Fruit fly (Drosophila melanogaster): ENCODE data around the gene CG32376.

The CG32376 gene

DNA sequence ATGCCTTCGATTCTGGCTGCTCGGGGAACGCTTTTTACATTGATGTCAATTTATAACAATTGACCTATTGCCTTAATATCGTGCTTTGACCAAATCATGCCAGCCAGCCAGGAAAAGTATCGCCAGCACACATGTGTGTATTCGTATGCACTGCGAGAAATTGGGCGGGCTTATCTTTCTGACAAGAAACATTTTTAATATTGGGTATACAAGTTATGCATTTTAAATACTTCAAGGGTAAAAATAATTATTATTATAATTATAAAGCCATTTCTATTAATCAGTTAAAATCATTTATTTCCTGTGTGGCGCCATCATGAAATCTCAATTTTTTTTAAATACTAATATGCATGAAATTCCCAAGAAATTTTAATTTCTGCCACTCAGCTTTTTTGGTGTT lies 20.4 kb downstream of the CG32376 start (continued):
- TF ChIP-seq sens (GFP tag) = peak; percentile 39
- TF ChIP-seq Hr39 (optimal IDR thresholded peaks at IDR 0.05) = no peak
- TF ChIP-seq cato (GFP tag; optimal IDR thresholded peaks at IDR 0.05; ENCODE audit: borderline replicate concordance) = no peak
- TF ChIP-seq cad (GFP tag; optimal IDR thresholded peaks at IDR 0.05) = no peak
- no peak for TF ChIP-seq CG7987 (GFP tag; optimal IDR thresholded peaks at IDR 0.05)
- peak; percentile 11 for TF ChIP-seq Spps (tag; optimal IDR thresholded peaks at IDR 0.05)
- peak; percentile 23 for TF ChIP-seq Xbp1 (GFP tag; optimal IDR thresholded peaks at IDR 0.05)
- 0 out of 2 replicates have a peak, but pooled peaks have one; percentile 21 for TF ChIP-seq esg (GFP tag; conservative IDR thresholded peaks at IDR 0.05)
- TF ChIP-seq CG15269 (tag; optimal IDR thresholded peaks at IDR 0.05) = no peak
- TF ChIP-seq ssp (GFP tag; IDR thresholded peaks at IDR 0.05) = no peak
- TF ChIP-seq Antp (GFP tag; optimal IDR thresholded peaks at IDR 0.05) = no peak
- no peak for TF ChIP-seq Lpt (GFP tag; optimal IDR thresholded peaks at IDR 0.05)
- TF ChIP-seq CG15696 (tag; optimal IDR thresholded peaks at IDR 0.05) = no peak
- TF ChIP-seq toy (GFP tag; IDR thresholded peaks at IDR 0.05) = no peak
- no peak for TF ChIP-seq Nf-YB (GFP tag; optimal IDR thresholded peaks at IDR 0.05)
- TF ChIP-seq CG6689 (GFP tag; IDR thresholded peaks at IDR 0.05) = peak; percentile 51
- no peak for TF ChIP-seq bigmax (GFP tag; optimal IDR thresholded peaks at IDR 0.05)
- TF ChIP-seq CG2712 (tag; optimal IDR thresholded peaks at IDR 0.05) = peak; percentile 39
- no peak for TF ChIP-seq Atf-2 (GFP tag; optimal IDR thresholded peaks at IDR 0.05)
- TF ChIP-seq CG18764 (GFP tag; optimal IDR thresholded peaks at IDR 0.05) = no peak
- no peak for TF ChIP-seq CG11093 (GFP tag; IDR thresholded peaks at IDR 0.05)
- TF ChIP-seq CG18262 (tag; optimal IDR thresholded peaks at IDR 0.05) = peak; percentile 32
- peak; percentile 38 for TF ChIP-seq D19A (tag; optimal IDR thresholded peaks at IDR 0.05)
- TF ChIP-seq CTCF (GFP tag; optimal IDR thresholded peaks at IDR 0.05) = no peak
- TF ChIP-seq CG9932 (GFP tag; IDR thresholded peaks at IDR 0.05) = no peak
- TF ChIP-seq Blimp-1 (GFP tag; optimal IDR thresholded peaks at IDR 0.05) = peak; percentile 59
- TF ChIP-seq ato (GFP tag; IDR thresholded peaks at IDR 0.05; ENCODE audit: partially characterized antibody) = no peak
- TF ChIP-seq CG2199 (GFP tag; IDR thresholded peaks at IDR 0.05) = 0 out of 3 replicates have a peak, but pooled peaks have one; percentile 24
- TF ChIP-seq HHEX (GFP tag; optimal IDR thresholded peaks at IDR 0.05) = no peak
- no peak for TF ChIP-seq CG16779 (GFP tag; IDR thresholded peaks at IDR 0.05)
- no peak for TF ChIP-seq Neu2 (GFP tag; optimal IDR thresholded peaks at IDR 0.05; ENCODE audit: borderline replicate concordance)
- TF ChIP-seq Hand (GFP tag; optimal IDR thresholded peaks at IDR 0.05) = no peak
- TF ChIP-seq tgo (GFP tag; IDR thresholded peaks at IDR 0.05) = peak; percentile 31; the same call in 1 of the 3 replicates
- TF ChIP-seq D (optimal IDR thresholded peaks at IDR 0.05) = no peak
- peak; percentile 32 for TF ChIP-seq D (GFP tag; optimal IDR thresholded peaks at IDR 0.05)
- peak; percentile 48; the same call in 1 of the 2 replicates for TF ChIP-seq CG32772 (GFP tag; IDR thresholded peaks at IDR 0.05)
- TF ChIP-seq CG14965 (GFP tag; optimal IDR thresholded peaks at IDR 0.05; ENCODE audit: borderline replicate concordance) = no peak
- TF ChIP-seq CG9817 (tag; optimal IDR thresholded peaks at IDR 0.05) = no peak
- peak; percentile 60; the same call in 1 of the 3 replicates for TF ChIP-seq ci (GFP tag; IDR thresholded peaks at IDR 0.05)
- TF ChIP-seq CG1024 (GFP tag; IDR thresholded peaks at IDR 0.05) = 0 out of 2 replicates have a peak, but pooled peaks have one; percentile 26
- TF ChIP-seq amos (GFP tag; IDR thresholded peaks at IDR 0.05; ENCODE audit: partially characterized antibody) = no peak
- peak; percentile 37 for TF ChIP-seq lmd (GFP tag; IDR thresholded peaks at IDR 0.05)
- TF ChIP-seq prd (optimal IDR thresholded peaks at IDR 0.05) = no peak
- peak; percentile 75 for TF ChIP-seq prd (GFP tag; IDR thresholded peaks at IDR 0.05)
- no peak for TF ChIP-seq CG12104 (GFP tag; optimal IDR thresholded peaks at IDR 0.05)
- peak; percentile 40 for TF ChIP-seq bcd (GFP tag; optimal IDR thresholded peaks at IDR 0.05)
- no peak for TF ChIP-seq CG8359 (GFP tag; optimal IDR thresholded peaks at IDR 0.05; ENCODE audit: borderline replicate concordance)
- peak; percentile 48 for TF ChIP-seq CG12391 (tag; optimal IDR thresholded peaks at IDR 0.05)
- no peak for TF ChIP-seq CG3838 (GFP tag; optimal IDR thresholded peaks at IDR 0.05)
- no peak for TF ChIP-seq CG18011 (GFP tag; optimal IDR thresholded peaks at IDR 0.05)
- TF ChIP-seq gem (tag; optimal IDR thresholded peaks at IDR 0.05) = no peak
- no peak for TF ChIP-seq pnt (GFP tag; optimal IDR thresholded peaks at IDR 0.05)
- TF ChIP-seq CG9727 (GFP tag; optimal IDR thresholded peaks at IDR 0.05) = peak; percentile 34
